Worm (Caenorhabditis elegans) whole organism, L2 larva: Measurements from ENCODE around the gene npr-17.

Experiments
- F13H6.1 ChIP-seq: sonication (generic microtip); optimal IDR thresholded peaks from 2 replicates; lab custom pipeline; 2016; ENCODE audit warnings: missing genetic modification characterization, missing compliant biosample characterization
- ZK546.5 ChIP-seq: sonication (generic microtip); optimal IDR thresholded peaks from 2 replicates; lab custom pipeline; 2017; ENCODE audit warnings: missing biosample characterization, missing genetic modification characterization
- elt-3 ChIP-seq: sonication (generic microtip); optimal IDR thresholded peaks from 2 replicates; lab custom pipeline; 2017; ENCODE audit warnings: missing biosample characterization, missing genetic modification characterization
- lin-39 ChIP-seq: fragments of 150-350 bp; optimal IDR thresholded peaks from 2 replicates; lab custom pipeline; 2014; ENCODE audit warnings: missing biosample characterization, missing genetic modification reagents, missing genetic modification characterization
- nhr-11 ChIP-seq: fragments of 150-350 bp; optimal IDR thresholded peaks from 2 replicates; lab custom pipeline; 2014; ENCODE audit warnings: missing biosample characterization, missing genetic modification characterization
- nhr-12 ChIP-seq: fragments of 150-350 bp; optimal IDR thresholded peaks from 2 replicates; lab custom pipeline; 2014; ENCODE audit warnings: missing biosample characterization, missing genetic modification characterization
- unc-39 ChIP-seq: fragments of 150-350 bp; optimal IDR thresholded peaks from 2 replicates; lab custom pipeline; 2014; ENCODE audit warnings: missing biosample characterization, missing genetic modification characterization
- unc-62 ChIP-seq: fragments of 150-350 bp; optimal IDR thresholded peaks from 2 replicates; lab custom pipeline; 2014; ENCODE audit warnings: missing biosample characterization, missing genetic modification reagents, missing genetic modification characterization

DNA sequence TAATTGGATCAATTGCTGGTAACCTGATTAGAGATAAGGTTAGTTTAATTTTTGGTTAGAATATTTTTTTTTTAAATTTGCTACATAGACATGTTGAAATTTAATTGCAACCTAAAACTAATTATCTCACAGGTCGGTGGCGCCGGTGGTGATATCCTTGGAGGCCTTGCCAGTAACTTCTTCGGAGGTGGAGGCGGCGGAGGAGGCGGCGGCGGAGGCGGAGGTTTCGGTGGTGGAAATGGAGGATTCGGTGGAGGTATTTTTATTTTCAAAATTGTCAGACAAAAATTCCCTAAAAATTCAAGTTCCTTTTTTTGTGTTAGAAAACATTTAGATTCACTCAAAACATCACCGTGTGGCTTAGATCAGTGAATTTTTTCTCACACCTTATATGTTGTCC, 15.0 kb downstream of the npr-17 start:
- TF ChIP-seq nhr-12 (tag; lab: Kevin White, UChicago) = no peak
- no peak for TF ChIP-seq F13H6.1 (tag; lab: Kevin White, UChicago)
- TF ChIP-seq nhr-11 (tag; lab: Kevin White, UChicago) = no peak
- no peak for TF ChIP-seq elt-3 (tag; lab: Kevin White, UChicago)
- TF ChIP-seq unc-39 (tag; lab: Kevin White, UChicago) = no peak
- no peak for TF ChIP-seq lin-39 (tag; lab: Kevin White, UChicago)
- TF ChIP-seq unc-62 (GFP tag; lab: Kevin White, UChicago) = no peak
- TF ChIP-seq ZK546.5 = no peak
